Worm (Caenorhabditis elegans): ENCODE results near the gene T12A7.2.

DNA sequence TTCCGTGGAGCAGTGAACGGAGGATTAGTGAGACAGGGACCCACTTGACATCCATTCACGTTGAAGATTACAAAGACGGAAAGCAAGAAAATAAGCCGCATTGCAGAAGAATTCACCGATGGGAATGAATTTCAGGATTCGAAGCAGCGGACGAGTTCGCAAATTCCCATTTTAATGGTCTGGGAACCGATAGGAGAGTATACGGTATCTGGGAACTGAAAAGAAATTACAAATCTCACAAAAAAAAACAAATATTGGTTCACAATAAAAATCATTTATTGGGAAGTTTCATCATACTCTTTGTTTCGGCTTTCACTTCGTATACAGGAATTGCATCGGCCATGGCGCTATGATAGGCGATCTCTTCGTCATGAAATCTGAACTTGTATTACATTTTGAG is 5.9 kb downstream of the T12A7.2 start, which contains the start of gene T12A7.10:
- TF ChIP-seq dao-5 (tag; optimal IDR thresholded peaks at IDR 0.05) = no peak
- no peak for TF ChIP-seq him-1 (tag; optimal IDR thresholded peaks at IDR 0.05)
- no peak for TF ChIP-seq W03F9.2 (tag; optimal IDR thresholded peaks at IDR 0.05)

All from whole organism, L4/young adult.